Worm (Caenorhabditis elegans): ENCODE data around the gene K06H6.5.

K06H6.5 gene

DNA sequence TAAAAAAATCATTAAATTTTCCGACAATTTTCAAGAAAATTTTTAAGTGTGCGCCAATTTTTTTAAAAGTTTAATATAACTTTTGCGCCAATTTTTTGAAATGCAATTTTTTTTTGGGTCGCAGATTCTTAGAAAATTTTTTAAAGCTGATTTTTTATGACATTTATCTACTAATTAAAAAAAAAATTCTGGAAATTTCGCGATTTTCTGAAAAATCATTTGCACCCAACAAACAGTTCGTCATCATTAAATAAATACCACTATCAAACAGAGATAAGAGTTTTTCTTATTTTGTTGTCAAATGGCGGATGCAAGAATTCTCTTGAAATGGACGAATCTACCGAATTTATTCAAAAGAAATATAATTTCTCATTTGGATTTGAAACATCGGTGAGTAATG, 39.1 kb downstream of the K06H6.5 start, which contains the start of gene F48G7.13:
F48G7.13 (plus strand) TSS at position 301 of the 400 bp plus-strand sequence.
- no peak for TF ChIP-seq elt-1 (tag; optimal IDR thresholded peaks at IDR 0.05; ENCODE audit: borderline replicate concordance, insufficient read depth)
- no peak for TF ChIP-seq snpc-4 (tag; optimal IDR thresholded peaks at IDR 0.05)
- TF ChIP-seq unc-120 (tag; optimal IDR thresholded peaks at IDR 0.05; ENCODE audit: poor library complexity, severe bottlenecking): no peak
- no peak for TF ChIP-seq lsy-2 (tag; optimal IDR thresholded peaks at IDR 0.05)
- TF ChIP-seq bed-3 (GFP tag; optimal IDR thresholded peaks at IDR 0.05): no peak
- TF ChIP-seq hlh-1 (tag; optimal IDR thresholded peaks at IDR 0.05): no peak
- no peak for TF ChIP-seq pha-4 (tag; optimal IDR thresholded peaks at IDR 0.05)
- no peak for TF ChIP-seq tbx-8 (GFP tag; optimal IDR thresholded peaks at IDR 0.05)
- TF ChIP-seq drap-1 (GFP tag; optimal IDR thresholded peaks at IDR 0.05): no peak
- no peak for TF ChIP-seq blmp-1 (tag; optimal IDR thresholded peaks at IDR 0.05)
- no peak for TF ChIP-seq cnd-1 (tag; optimal IDR thresholded peaks at IDR 0.05)
- no peak for TF ChIP-seq ham-2 (GFP tag; optimal IDR thresholded peaks at IDR 0.05)
- no peak for TF ChIP-seq nhr-76 (tag; optimal IDR thresholded peaks at IDR 0.05)
- no peak for TF ChIP-seq mls-2 (tag; optimal IDR thresholded peaks at IDR 0.05)
- TF ChIP-seq nhr-12 (tag; optimal IDR thresholded peaks at IDR 0.05): no peak
- TF ChIP-seq lin-13 (tag; optimal IDR thresholded peaks at IDR 0.05): no peak

DNA sequence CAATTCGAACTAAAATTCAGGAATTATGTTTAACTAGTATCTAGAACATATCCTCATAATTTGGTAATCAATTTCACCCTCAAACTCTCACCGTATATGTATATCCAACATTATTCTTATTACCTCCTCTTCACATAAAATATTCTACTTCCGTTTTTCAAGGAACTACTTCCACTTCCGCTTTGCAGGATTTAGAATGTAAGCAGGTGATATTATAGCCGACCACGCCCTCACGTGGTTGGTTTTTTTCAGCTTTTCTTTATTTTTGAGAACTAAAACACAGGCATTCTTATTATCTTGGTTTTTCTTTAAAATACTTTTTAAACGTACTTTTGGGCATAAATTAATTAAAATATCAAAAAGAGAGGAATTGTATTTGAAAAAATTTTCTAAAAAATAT, 41.7 kb downstream of the K06H6.5 start:
- TF ChIP-seq nhr-237 (tag; optimal IDR thresholded peaks at IDR 0.05) (no peak), sem-2 (GFP tag; optimal IDR thresholded peaks at IDR 0.05) (no peak), snpc-4 (tag; optimal IDR thresholded peaks at IDR 0.05) (no peak), nhr-76 (tag; optimal IDR thresholded peaks at IDR 0.05) (no peak), ceh-43 (GFP tag; optimal IDR thresholded peaks at IDR 0.05) (no peak), pha-4 (tag; optimal IDR thresholded peaks at IDR 0.05) (no peak), mep-1 (tag; optimal IDR thresholded peaks at IDR 0.05) (no peak), nhr-28 (tag; optimal IDR thresholded peaks at IDR 0.05) (no peak), lin-13 (tag; optimal IDR thresholded peaks at IDR 0.05) (no peak), unc-39 (tag; optimal IDR thresholded peaks at IDR 0.05) (no peak), lin-32 (GFP tag; optimal IDR thresholded peaks at IDR 0.05) (no peak), mab-5 (tag; optimal IDR thresholded peaks at IDR 0.05) (no peak), blmp-1 (tag; optimal IDR thresholded peaks at IDR 0.05) (no peak), hlh-1 (tag; optimal IDR thresholded peaks at IDR 0.05) (no peak), mls-2 (tag; optimal IDR thresholded peaks at IDR 0.05) (no peak), nhr-2 (tag; optimal IDR thresholded peaks at IDR 0.05) (no peak), nhr-12 (tag; optimal IDR thresholded peaks at IDR 0.05) (no peak), ceh-39 (tag; optimal IDR thresholded peaks at IDR 0.05) (no peak), elt-1 (tag; optimal IDR thresholded peaks at IDR 0.05; ENCODE audit: borderline replicate concordance, insufficient read depth) (no peak), ham-2 (GFP tag; optimal IDR thresholded peaks at IDR 0.05) (no peak)

- peak; percentile 86 for TF ChIP-seq unc-62 (GFP tag; optimal IDR thresholded peaks at IDR 0.05)
- TF ChIP-seq ceh-83 (GFP tag; optimal IDR thresholded peaks at IDR 0.05): no peak
These were observed 42.9 kb downstream of the K06H6.5 start, which contains the start of gene F48G7.4 for ce11 chrV:619054-619453. F48G7.4 (plus strand) TSS chrV:619453.

DNA sequence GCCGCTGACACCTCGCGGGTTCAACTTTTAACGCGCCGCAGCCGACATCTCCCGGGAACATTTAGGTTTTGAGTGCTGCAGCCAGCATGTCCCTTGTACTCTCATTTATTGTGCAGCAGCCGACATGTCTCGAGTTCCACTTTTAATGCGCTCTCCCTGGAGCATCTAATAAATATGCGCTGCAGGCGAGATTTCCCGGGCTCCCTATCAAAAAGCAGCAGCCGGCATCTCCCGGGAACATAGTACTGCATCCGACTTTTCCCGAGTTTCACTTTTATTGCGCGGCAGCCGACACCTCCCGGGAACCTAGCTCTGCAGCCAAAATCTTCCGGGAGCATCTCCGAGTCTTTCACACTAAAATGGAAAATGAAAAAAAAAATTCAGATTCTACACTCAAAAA, 44.8 kb downstream of the K06H6.5 start:
- TF ChIP-seq ham-2 (GFP tag; optimal IDR thresholded peaks at IDR 0.05) (no peak), ceh-39 (tag; optimal IDR thresholded peaks at IDR 0.05) (no peak), drap-1 (GFP tag; optimal IDR thresholded peaks at IDR 0.05) (no peak), ces-1 (GFP tag; optimal IDR thresholded peaks at IDR 0.05) (no peak), lin-13 (tag; optimal IDR thresholded peaks at IDR 0.05) (no peak), nhr-2 (tag; optimal IDR thresholded peaks at IDR 0.05) (no peak), ceh-83 (GFP tag; optimal IDR thresholded peaks at IDR 0.05) (no peak), mep-1 (tag; optimal IDR thresholded peaks at IDR 0.05) (no peak), flh-1 (GFP tag; optimal IDR thresholded peaks at IDR 0.05) (no peak), mls-2 (tag; optimal IDR thresholded peaks at IDR 0.05) (no peak), hlh-1 (tag; optimal IDR thresholded peaks at IDR 0.05) (no peak), elt-3 (tag; optimal IDR thresholded peaks at IDR 0.05) (no peak), ztf-11 (tag; optimal IDR thresholded peaks at IDR 0.05) (no peak), snpc-4 (tag; optimal IDR thresholded peaks at IDR 0.05) (no peak), sptf-1 (tag; optimal IDR thresholded peaks at IDR 0.05) (no peak), lin-32 (GFP tag; optimal IDR thresholded peaks at IDR 0.05) (no peak), nhr-76 (tag; optimal IDR thresholded peaks at IDR 0.05) (no peak), pha-4 (tag; optimal IDR thresholded peaks at IDR 0.05) (no peak), sem-2 (GFP tag; optimal IDR thresholded peaks at IDR 0.05) (no peak)
